Worm (Caenorhabditis elegans) whole organism, L1 larva: ENCODE data around the gene Y66D12A.8.

ENCODE experiments used
- aly-2 ChIP-seq: fragments of 150-350 bp; optimal IDR thresholded peaks from 2 replicates; lab custom pipeline; 2014; ENCODE audit warnings: missing biosample characterization, missing genetic modification characterization
- ama-1 ChIP-seq: fragments of 150-350 bp; optimal IDR thresholded peaks from 2 replicates; lab custom pipeline; 2014
- elt-3 ChIP-seq, 6 experiments: fragments of 150-350 bp in 1 of 6; sonication (generic microtip); optimal IDR thresholded peaks; 2 replicates each; lab custom pipeline; 2017 to 2018; ENCODE audit warnings: missing biosample characterization in 6 of 6, missing genetic modification characterization in 6 of 6, inconsistent platforms in 1 of 6
- jun-1 ChIP-seq: fragments of 150-350 bp; optimal IDR thresholded peaks from 2 replicates; lab custom pipeline; 2014; ENCODE audit warnings: missing biosample characterization, missing genetic modification reagents, missing genetic modification characterization
- lin-13 ChIP-seq: fragments of 150-350 bp; optimal IDR thresholded peaks from 2 replicates; lab custom pipeline; 2014; ENCODE audit warnings: missing biosample characterization, missing genetic modification reagents, missing genetic modification characterization
- nhr-90 ChIP-seq: sonication (generic microtip); optimal IDR thresholded peaks from 2 replicates; lab custom pipeline; 2016; ENCODE audit warnings: mild to moderate bottlenecking, missing genetic modification characterization, missing compliant biosample characterization; ENCODE audit not compliant: poor library complexity
- skn-1 ChIP-seq: fragments of 150-350 bp; optimal IDR thresholded peaks from 2 replicates; lab custom pipeline; 2014; ENCODE audit warnings: missing biosample characterization, missing genetic modification characterization
- unc-62 ChIP-seq: fragments of 150-350 bp; optimal IDR thresholded peaks from 2 replicates; lab custom pipeline; 2014; ENCODE audit warnings: missing biosample characterization, missing genetic modification reagents, missing genetic modification characterization

DNA sequence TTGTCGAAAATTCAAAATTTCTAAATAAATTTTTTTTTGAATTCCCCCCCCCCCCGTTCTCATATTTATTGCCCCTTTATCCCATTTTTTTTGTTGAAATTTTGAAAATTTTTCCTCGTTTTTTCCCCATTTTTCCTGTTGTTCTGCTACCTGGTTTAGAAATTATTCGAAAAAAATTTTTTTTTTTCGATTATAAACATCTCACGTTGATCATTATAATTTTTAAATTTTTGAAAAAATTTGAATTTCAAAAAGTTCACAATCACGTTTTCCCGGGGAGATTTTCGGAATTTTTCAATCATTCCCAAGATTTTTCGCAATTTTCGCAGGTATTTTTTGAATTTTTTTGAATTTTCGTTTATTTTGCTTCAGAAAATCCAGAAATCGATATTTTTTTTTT lies 14.9 kb downstream of the Y66D12A.8 start, which contains the start of gene Y66D12A.3:
- TF ChIP-seq unc-62 (no peak), skn-1 (tag; lab: Kevin White, UChicago) (no peak), jun-1 (no peak), nhr-90 (tag; lab: Kevin White, UChicago) (no peak), lin-13 (GFP tag; lab: Kevin White, UChicago) (no peak), elt-3 (tag; optimal IDR thresholded peaks at IDR 0.05; lab: Kevin White, UChicago) (no peak), aly-2 (tag; lab: Kevin White, UChicago) (no peak), ama-1 (lab: Kevin White, UChicago) (no peak)
